Worm (Caenorhabditis elegans): ENCODE data around the gene aps-1.

The aps-1 gene

DNA sequence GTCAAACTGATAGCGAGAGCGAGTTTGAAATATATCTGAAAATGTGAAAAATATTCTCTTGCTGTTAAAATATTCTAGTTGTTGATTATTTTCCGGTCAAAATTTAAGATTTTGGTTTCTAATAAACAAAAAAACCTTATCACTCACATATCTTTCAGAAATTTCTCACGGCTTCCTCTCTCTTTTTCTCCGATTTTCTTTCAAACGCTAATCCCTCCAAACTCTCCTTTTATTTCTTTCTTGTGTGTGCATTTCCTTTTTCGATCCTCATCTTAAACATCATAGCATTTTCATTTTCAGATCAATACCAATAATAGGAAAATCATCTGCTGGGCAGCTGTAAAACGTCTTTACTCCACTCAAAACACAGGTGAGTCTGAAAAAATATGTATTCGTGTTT is 14.5 kb upstream of the aps-1 start, which contains the start of gene fos-1:
fos-1 (plus strand) TSS at position 301 of the 400 bp plus-strand sequence.
- no peak for TF ChIP-seq C34F6.9 (tag; optimal IDR thresholded peaks at IDR 0.05)
- TF ChIP-seq alr-1 (tag; optimal IDR thresholded peaks at IDR 0.05) = no peak
- no peak for TF ChIP-seq nhr-11 (tag; optimal IDR thresholded peaks at IDR 0.05)
- TF ChIP-seq lin-11 (tag; optimal IDR thresholded peaks at IDR 0.05) = no peak
- TF ChIP-seq ztf-1 (GFP tag; conservative IDR thresholded peaks at IDR 0.05) = no peak
- TF ChIP-seq elt-3 (tag; optimal IDR thresholded peaks at IDR 0.05) = no peak
- TF ChIP-seq elt-1 (tag; optimal IDR thresholded peaks at IDR 0.05) = no peak
- no peak for TF ChIP-seq ama-1 (optimal IDR thresholded peaks at IDR 0.05)
- no peak for TF ChIP-seq peb-1 (tag; optimal IDR thresholded peaks at IDR 0.05)
- no peak for TF ChIP-seq nhr-129 (tag; optimal IDR thresholded peaks at IDR 0.05)
- TF ChIP-seq zag-1 (tag; optimal IDR thresholded peaks at IDR 0.05) = no peak
- no peak for TF ChIP-seq gmeb-1 (tag; optimal IDR thresholded peaks at IDR 0.05)
- no peak for TF ChIP-seq nhr-25 (tag; optimal IDR thresholded peaks at IDR 0.05)
- TF ChIP-seq fos-1 (tag; optimal IDR thresholded peaks at IDR 0.05) = no peak
- no peak for TF ChIP-seq unc-39 (tag; optimal IDR thresholded peaks at IDR 0.05)
- TF ChIP-seq egl-27 (tag; optimal IDR thresholded peaks at IDR 0.05) = no peak
- TF ChIP-seq Y55F3AM.14 (GFP tag; optimal IDR thresholded peaks at IDR 0.05) = no peak
- TF ChIP-seq nhr-10 (tag; optimal IDR thresholded peaks at IDR 0.05) = no peak
- TF ChIP-seq ztf-4 (tag; optimal IDR thresholded peaks at IDR 0.05) = no peak
- TF ChIP-seq nhr-23 (tag; optimal IDR thresholded peaks at IDR 0.05) = no peak

DNA sequence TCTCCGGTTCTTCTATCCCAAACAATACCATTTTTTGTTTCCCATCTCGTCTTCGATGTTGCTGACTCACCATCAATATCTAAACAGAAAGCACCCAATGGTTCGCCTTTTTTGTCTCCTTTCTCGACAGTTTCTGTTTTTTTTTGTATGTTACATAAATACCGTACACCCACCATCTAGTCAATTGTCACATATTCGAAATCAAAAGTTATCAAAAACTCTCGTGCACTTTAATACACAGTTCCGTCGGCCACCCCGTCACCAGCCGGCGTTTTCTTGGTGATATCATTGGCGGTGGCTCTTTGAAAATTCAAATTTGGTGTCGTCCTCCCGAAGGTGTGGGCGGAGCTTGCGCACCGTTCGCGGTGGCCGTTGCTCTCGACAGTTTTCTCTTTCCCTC is 9.8 kb upstream of the aps-1 start:
- no peak for TF ChIP-seq nhr-10 (tag; optimal IDR thresholded peaks at IDR 0.05)
- no peak for TF ChIP-seq nhr-11 (tag; optimal IDR thresholded peaks at IDR 0.05)
- no peak for TF ChIP-seq ZK546.5 (tag; optimal IDR thresholded peaks at IDR 0.05)
- TF ChIP-seq nhr-237 (tag; optimal IDR thresholded peaks at IDR 0.05) = no peak
- no peak for TF ChIP-seq lin-39 (tag; optimal IDR thresholded peaks at IDR 0.05)
- TF ChIP-seq mbf-1 (tag; optimal IDR thresholded peaks at IDR 0.05) = no peak
- no peak for TF ChIP-seq crh-2 (tag; optimal IDR thresholded peaks at IDR 0.05)
- no peak for TF ChIP-seq lsy-2 (tag; optimal IDR thresholded peaks at IDR 0.05)
- TF ChIP-seq nhr-25 (tag; optimal IDR thresholded peaks at IDR 0.05) = no peak
- no peak for TF ChIP-seq dmd-4 (tag; optimal IDR thresholded peaks at IDR 0.05)
- no peak for TF ChIP-seq nhr-12 (tag; optimal IDR thresholded peaks at IDR 0.05)
- no peak for TF ChIP-seq ama-1 (optimal IDR thresholded peaks at IDR 0.05)
- no peak for TF ChIP-seq unc-39 (tag; optimal IDR thresholded peaks at IDR 0.05)
- TF ChIP-seq sem-4 (tag; optimal IDR thresholded peaks at IDR 0.05) = no peak
- TF ChIP-seq R02D3.7 (tag; optimal IDR thresholded peaks at IDR 0.05) = no peak
- TF ChIP-seq peb-1 (tag; optimal IDR thresholded peaks at IDR 0.05) = no peak
- TF ChIP-seq zag-1 (tag; optimal IDR thresholded peaks at IDR 0.05) = no peak
- TF ChIP-seq lin-11 (tag; optimal IDR thresholded peaks at IDR 0.05) = no peak

DNA sequence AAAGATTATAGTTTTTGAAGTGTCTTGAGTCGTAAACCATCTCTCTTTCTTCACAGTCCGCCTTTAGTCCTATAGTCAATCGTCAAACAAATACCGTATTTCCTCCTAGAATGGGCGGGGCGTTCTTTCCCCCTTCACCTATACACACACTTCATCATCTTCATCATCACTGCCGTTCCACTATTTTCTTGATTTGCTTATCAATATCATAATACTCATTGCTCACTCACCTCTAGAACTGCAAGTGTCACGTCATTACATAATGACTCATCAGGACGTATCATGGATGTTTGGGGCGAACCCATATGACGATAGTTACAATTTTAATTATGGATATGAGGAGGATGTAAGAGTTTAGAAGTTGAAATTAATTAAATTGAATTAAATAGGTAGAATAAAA is 7.1 kb upstream of the aps-1 start:
- TF ChIP-seq nhr-21 (tag; optimal IDR thresholded peaks at IDR 0.05) (no peak), fos-1 (tag; optimal IDR thresholded peaks at IDR 0.05) (no peak), F13H6.1 (tag; optimal IDR thresholded peaks at IDR 0.05) (no peak), gmeb-1 (tag; optimal IDR thresholded peaks at IDR 0.05) (no peak), nhr-23 (tag; optimal IDR thresholded peaks at IDR 0.05) (no peak), crh-2 (tag; optimal IDR thresholded peaks at IDR 0.05) (no peak), nhr-77 (tag; optimal IDR thresholded peaks at IDR 0.05) (no peak), ZK546.5 (tag; optimal IDR thresholded peaks at IDR 0.05) (no peak), ztf-1 (GFP tag; conservative IDR thresholded peaks at IDR 0.05) (no peak)

DNA sequence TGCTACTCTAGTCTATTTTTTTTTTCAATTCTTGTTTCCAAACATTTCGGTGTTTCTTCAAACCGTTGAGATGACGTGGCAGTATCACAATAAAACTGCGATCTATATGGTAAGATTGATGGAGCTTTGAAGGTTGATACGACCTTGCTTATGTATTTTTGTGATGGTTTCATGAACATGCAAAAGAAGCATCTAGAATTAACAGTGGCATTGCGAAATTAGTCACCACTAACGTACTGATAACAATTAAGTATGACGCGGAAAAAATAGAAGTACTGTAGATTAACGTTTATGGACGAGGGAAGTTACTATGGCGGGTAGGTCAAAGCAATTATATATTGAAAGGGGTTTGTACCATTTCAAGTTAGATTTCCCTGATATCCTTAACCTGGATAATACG is 5.4 kb upstream of the aps-1 start:
- TF ChIP-seq nhr-237 (tag; optimal IDR thresholded peaks at IDR 0.05) (no peak), nhr-10 (tag; optimal IDR thresholded peaks at IDR 0.05) (no peak), nhr-11 (tag; optimal IDR thresholded peaks at IDR 0.05) (no peak), C34F6.9 (tag; optimal IDR thresholded peaks at IDR 0.05) (no peak), nhr-25 (tag; optimal IDR thresholded peaks at IDR 0.05) (no peak), sma-3 (GFP tag; optimal IDR thresholded peaks at IDR 0.05) (peak; percentile 11), elt-1 (tag; optimal IDR thresholded peaks at IDR 0.05) (no peak)

DNA sequence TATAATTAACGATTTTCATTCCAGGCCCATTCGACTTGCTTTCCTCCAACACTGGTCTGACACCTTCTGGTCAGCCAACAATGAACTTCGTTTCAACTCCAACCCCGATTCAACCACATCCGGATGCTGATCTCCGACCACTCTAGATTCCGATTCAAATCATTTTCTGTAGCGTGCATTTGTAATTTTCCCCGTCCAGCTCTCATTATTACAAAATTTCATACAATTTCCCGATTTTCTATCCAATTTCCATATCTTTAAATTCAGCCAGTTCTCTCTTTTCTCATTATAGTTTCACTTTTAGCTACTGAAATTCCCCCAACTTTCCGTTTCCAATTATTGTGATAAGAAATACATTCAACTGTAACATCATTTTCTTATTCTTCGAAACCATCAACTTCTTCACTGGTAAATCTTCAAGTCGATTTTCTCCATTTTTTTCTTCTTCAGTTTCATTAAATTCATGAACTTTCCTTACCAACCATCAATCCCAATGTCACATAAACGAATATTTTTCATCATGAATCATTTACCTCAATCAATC is 2.2 kb upstream of the aps-1 start:
- TF ChIP-seq blmp-1 (tag; optimal IDR thresholded peaks at IDR 0.05; ENCODE audit: insufficient read depth) (no peak), aly-2 (tag; optimal IDR thresholded peaks at IDR 0.05) (no peak), C34F6.9 (tag; optimal IDR thresholded peaks at IDR 0.05) (no peak), lin-13 (GFP tag; optimal IDR thresholded peaks at IDR 0.05) (no peak), ztf-1 (GFP tag; conservative IDR thresholded peaks at IDR 0.05) (no peak), ztf-11 (tag; optimal IDR thresholded peaks at IDR 0.05) (no peak), nhr-77 (tag; optimal IDR thresholded peaks at IDR 0.05) (no peak), egl-27 (tag; optimal IDR thresholded peaks at IDR 0.05) (no peak), unc-55 (GFP tag; optimal IDR thresholded peaks at IDR 0.05) (no peak), lsy-2 (tag; optimal IDR thresholded peaks at IDR 0.05) (no peak)
